Fruit fly (Drosophila melanogaster) whole organism, wandering third instar larva: ENCODE results near the gene TotX.

ENCODE experiments used
- Abd-B ChIP-seq: fragments of >200 bp; optimal IDR thresholded peaks from 2 replicates; lab custom pipeline; 2017; ENCODE audit warnings: missing biosample characterization, missing genetic modification characterization
- CG9705 ChIP-seq: fragments of 200-800 bp; sonication (Bioruptor generic); optimal IDR thresholded peaks from 2 replicates; lab custom pipeline; 2018; ENCODE audit warnings: missing biosample characterization, mild to moderate bottlenecking, missing genetic modification characterization
- Hr78 ChIP-seq: fragments of >200 bp; optimal IDR thresholded peaks from 2 replicates; lab custom pipeline; 2017; ENCODE audit warnings: missing biosample characterization, missing genetic modification characterization
- OdsH ChIP-seq: fragments of 200-800 bp; sonication (Bioruptor generic); optimal IDR thresholded peaks from 2 replicates; lab custom pipeline; 2016; ENCODE audit warnings: missing biosample characterization, mild to moderate bottlenecking, missing genetic modification characterization
- Sp1 ChIP-seq: fragments of 200-800 bp; sonication (Bioruptor generic); optimal IDR thresholded peaks from 3 replicates; lab custom pipeline; 2019; ENCODE audit warnings: missing biosample characterization, mild to moderate bottlenecking, missing genetic modification characterization, moderate library complexity
- Vsx2 ChIP-seq: fragments of 200-300, 225-300 bp; sonication (Bioruptor generic); optimal IDR thresholded peaks from 2 replicates; lab custom pipeline; 2018; ENCODE audit warnings: missing biosample characterization, missing genetic modification characterization; ENCODE audit not compliant: partially characterized antibody
- br ChIP-seq: fragments of 200-800 bp; sonication (Bioruptor generic); optimal IDR thresholded peaks from 2 replicates; lab custom pipeline; 2016; ENCODE audit warnings: missing biosample characterization, missing genetic modification characterization
- lola ChIP-seq: fragments of >200 bp; optimal IDR thresholded peaks from 2 replicates; lab custom pipeline; 2017; ENCODE audit warnings: missing biosample characterization, missing genetic modification characterization
- psq ChIP-seq: fragments of 200-800 bp; sonication (Bioruptor generic); optimal IDR thresholded peaks from 3 replicates; lab custom pipeline; 2017; ENCODE audit warnings: missing biosample characterization, mild to moderate bottlenecking, missing genetic modification characterization, moderate library complexity
- usp ChIP-seq: fragments of >200 bp; optimal IDR thresholded peaks from 2 replicates; lab custom pipeline; 2017; ENCODE audit warnings: missing biosample characterization, missing genetic modification characterization

- TF ChIP-seq usp (GFP tag; lab: Kevin White, UChicago) (no peak), Vsx2 (GFP tag; lab: Kevin White, UChicago) (peak; percentile 4), CG9705 (GFP tag; lab: Kevin White, UChicago) (no peak), Abd-B (no peak), lola (GFP tag; lab: Kevin White, UChicago) (no peak), psq (GFP tag; lab: Kevin White, UChicago) (no peak), br (GFP tag; lab: Kevin White, UChicago) (no peak), Hr78 (no peak), OdsH (GFP tag; lab: Kevin White, UChicago) (no peak), Sp1 (peak; percentile 15)
These were observed 43.3 kb upstream of the TotX start, which contains the start of gene Atpalpha for dm6 chr3R:20948448-20949174.
